Worm (Caenorhabditis elegans) whole organism, L2 larva: ENCODE data around the gene Y54G2A.7.

Experiments used
- R02D3.7 ChIP-seq: fragments of 150-350 bp; optimal IDR thresholded peaks from 2 replicates; lab custom pipeline; 2014; ENCODE audit warnings: missing biosample characterization, missing genetic modification characterization
- ama-1 ChIP-seq: fragments of 150-350 bp; optimal IDR thresholded peaks from 2 replicates; lab custom pipeline; 2018; ENCODE audit warnings: inconsistent platforms
- elt-3 ChIP-seq: sonication (generic microtip); optimal IDR thresholded peaks from 2 replicates; lab custom pipeline; 2017; ENCODE audit warnings: missing biosample characterization, missing genetic modification characterization
- lin-13 ChIP-seq: fragments of 150-350 bp; optimal IDR thresholded peaks from 2 replicates; lab custom pipeline; 2014; ENCODE audit warnings: missing biosample characterization, missing genetic modification reagents, missing genetic modification characterization
- lsy-2 ChIP-seq, 2 experiments: fragments of 150-350 bp in 1 of 2; sonication (generic microtip) in 1 of 2; optimal IDR thresholded peaks; 2 replicates each; lab custom pipeline; 2014 to 2017; ENCODE audit warnings: missing biosample characterization in 2 of 2, missing genetic modification characterization in 2 of 2
- mab-5 ChIP-seq: fragments of 150-350 bp; optimal IDR thresholded peaks from 2 replicates; lab custom pipeline; 2014; ENCODE audit warnings: missing biosample characterization, missing genetic modification characterization
- nhr-23 ChIP-seq: fragments of 150-350 bp; optimal IDR thresholded peaks from 2 replicates; lab custom pipeline; 2014; ENCODE audit warnings: missing biosample characterization, missing genetic modification reagents, missing genetic modification characterization
- nhr-237 ChIP-seq: fragments of 150-350 bp; optimal IDR thresholded peaks from 2 replicates; lab custom pipeline; 2014; ENCODE audit warnings: missing biosample characterization, missing genetic modification characterization
- nhr-25 ChIP-seq: fragments of 150-350 bp; sonication (generic microtip); optimal IDR thresholded peaks from 3 replicates; lab custom pipeline; 2014; ENCODE audit warnings: missing biosample characterization, missing genetic modification characterization
- nhr-77 ChIP-seq: fragments of 150-350 bp; optimal IDR thresholded peaks from 2 replicates; lab custom pipeline; 2014; ENCODE audit warnings: missing biosample characterization, missing genetic modification characterization
- unc-62 ChIP-seq: fragments of 150-350 bp; optimal IDR thresholded peaks from 2 replicates; lab custom pipeline; 2014; ENCODE audit warnings: missing biosample characterization, missing genetic modification reagents, missing genetic modification characterization
- ztf-11 ChIP-seq: sonication (generic microtip); optimal IDR thresholded peaks from 2 replicates; lab custom pipeline; 2017; ENCODE audit warnings: missing biosample characterization, missing genetic modification characterization
- ztf-4 ChIP-seq: fragments of 150-350 bp; optimal IDR thresholded peaks from 2 replicates; lab custom pipeline; 2014; ENCODE audit warnings: missing biosample characterization, missing genetic modification characterization

DNA sequence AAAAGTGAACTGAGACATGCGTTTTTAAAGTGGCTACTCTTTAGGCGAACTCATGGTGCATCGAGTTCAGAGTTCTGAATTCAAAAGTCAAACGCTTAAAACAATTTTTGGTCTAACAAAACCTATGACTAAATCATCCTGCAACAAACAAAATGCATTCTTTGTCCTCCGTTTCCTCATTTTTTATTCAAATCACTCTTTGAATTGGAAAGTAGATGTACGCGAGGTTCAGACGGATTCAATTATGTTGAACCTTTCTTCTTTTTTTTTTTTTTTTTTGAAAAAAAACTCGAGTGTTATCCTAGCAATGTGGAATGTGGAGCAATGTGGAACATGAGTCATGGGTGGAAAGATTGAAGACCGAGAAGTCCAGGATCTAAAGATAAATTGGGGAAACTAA lies 20.3 kb downstream of the Y54G2A.7 start:
- TF ChIP-seq nhr-23 (no peak), nhr-237 (tag; lab: Kevin White, UChicago) (no peak), R02D3.7 (tag; lab: Kevin White, UChicago) (no peak), nhr-25 (no peak), unc-62 (GFP tag; lab: Kevin White, UChicago) (no peak), ztf-11 (no peak), ztf-4 (tag; lab: Kevin White, UChicago) (no peak), nhr-77 (tag; lab: Kevin White, UChicago) (no peak), ama-1 (lab: Kevin White, UChicago) (no peak), mab-5 (tag; lab: Kevin White, UChicago) (no peak), elt-3 (tag; lab: Kevin White, UChicago) (no peak), lin-13 (GFP tag; lab: Kevin White, UChicago) (no peak), lsy-2 (tag; optimal IDR thresholded peaks at IDR 0.05; lab: Kevin White, UChicago) (no peak)
